Fruit fly (Drosophila melanogaster): ENCODE data around the gene Ssb-c31a.
A peak's percentile ranks its signal among the peaks of the same experiment; 100 is the strongest.

Gene Ssb-c31a

dm6 chr2L:8229628-8230027 lies 18.5 kb downstream of the Ssb-c31a start (continued):
- no peak for TF ChIP-seq Kr (GFP tag; optimal IDR thresholded peaks at IDR 0.05)
- peak; percentile 19; the same call in 1 of the 2 replicates for TF ChIP-seq Rx (GFP tag; IDR thresholded peaks at IDR 0.05)
- no peak for TF ChIP-seq H2.0 (GFP tag; IDR thresholded peaks at IDR 0.05)
- peak; percentile 65 for TF ChIP-seq E2f1 (GFP tag; IDR thresholded peaks at IDR 0.05)
- TF ChIP-seq chn (GFP tag; optimal IDR thresholded peaks at IDR 0.05), result peak; percentile 14
- peak; percentile 53 for TF ChIP-seq Rfx (GFP tag; IDR thresholded peaks at IDR 0.05)
- peak; percentile 47 for TF ChIP-seq dmrt11E (tag; optimal IDR thresholded peaks at IDR 0.05)
- TF ChIP-seq onecut (GFP tag; IDR thresholded peaks at IDR 0.05), result peak; percentile 24
- TF ChIP-seq Xrp1 (GFP tag; IDR thresholded peaks at IDR 0.05), result peak; percentile 71; the same call in 1 of the 2 replicates
- TF ChIP-seq CG13296 (GFP tag; optimal IDR thresholded peaks at IDR 0.05), result no peak
- TF ChIP-seq CG18476 (GFP tag; optimal IDR thresholded peaks at IDR 0.05), result no peak
- peak; percentile 40 for TF ChIP-seq corto (GFP tag; optimal IDR thresholded peaks at IDR 0.05)
- TF ChIP-seq row (GFP tag; IDR thresholded peaks at IDR 0.05), result peak; percentile 70
- TF ChIP-seq Sox102F (GFP tag; optimal IDR thresholded peaks at IDR 0.05), result peak; percentile 33
- TF ChIP-seq Dbx (GFP tag; IDR thresholded peaks at IDR 0.05), result 0 out of 3 replicates have a peak, but pooled peaks have one; percentile 20
- no peak for TF ChIP-seq Ets97D (GFP tag; optimal IDR thresholded peaks at IDR 0.05)
- TF ChIP-seq lbe (GFP tag; optimal IDR thresholded peaks at IDR 0.05), result peak; percentile 42
- peak; percentile 52; the same call in 1 of the 2 replicates for TF ChIP-seq CG6689 (GFP tag; IDR thresholded peaks at IDR 0.05)
- TF ChIP-seq twi (tag; optimal IDR thresholded peaks at IDR 0.05), result no peak
- TF ChIP-seq B-H1 (GFP tag; IDR thresholded peaks at IDR 0.05), result peak; percentile 26; the same call in 2 of the 3 replicates
- peak; percentile 43; the same call in 1 of the 2 replicates for TF ChIP-seq CG10959 (GFP tag; IDR thresholded peaks at IDR 0.05)
- TF ChIP-seq Pdp1 (GFP tag; optimal IDR thresholded peaks at IDR 0.05), result peak in 1 of 2 experiments; percentile 76
- no peak for TF ChIP-seq bigmax (GFP tag; optimal IDR thresholded peaks at IDR 0.05)
- TF ChIP-seq CG14014 (GFP tag; IDR thresholded peaks at IDR 0.05), result peak; percentile 45
- TF ChIP-seq gem (tag; optimal IDR thresholded peaks at IDR 0.05), result peak; percentile 56
- TF ChIP-seq CG10366 (GFP tag; IDR thresholded peaks at IDR 0.05), result peak; percentile 31; the same call in 1 of the 2 replicates
- 0 out of 2 replicates have a peak, but pooled peaks have one; percentile 14 for TF ChIP-seq CG11085 (GFP tag; IDR thresholded peaks at IDR 0.05)
- peak; percentile 19 for TF ChIP-seq Atf-2 (GFP tag; optimal IDR thresholded peaks at IDR 0.05)
- TF ChIP-seq CG11093 (GFP tag; IDR thresholded peaks at IDR 0.05), result no peak
- no peak for TF ChIP-seq HmgZ (tag; optimal IDR thresholded peaks at IDR 0.05)
- peak; percentile 54 for TF ChIP-seq CG2120 (GFP tag; optimal IDR thresholded peaks at IDR 0.05)
- TF ChIP-seq CG14441 (GFP tag; IDR thresholded peaks at IDR 0.05), result 0 out of 2 replicates have a peak, but pooled peaks have one; percentile 10
- peak; percentile 64 for TF ChIP-seq Ptx1 (GFP tag; IDR thresholded peaks at IDR 0.05)
- TF ChIP-seq CG9932 (GFP tag; IDR thresholded peaks at IDR 0.05), result peak; percentile 45; the same call in 1 of the 2 replicates
- TF ChIP-seq slbo (GFP tag; IDR thresholded peaks at IDR 0.05), result peak; percentile 68
- no peak for TF ChIP-seq ara (GFP tag; IDR thresholded peaks at IDR 0.05)
- no peak for TF ChIP-seq Oaz (GFP tag; IDR thresholded peaks at IDR 0.05)
- TF ChIP-seq ken (GFP tag; IDR thresholded peaks at IDR 0.05), result no peak
- TF ChIP-seq cwo (GFP tag; optimal IDR thresholded peaks at IDR 0.05), result no peak
- peak; percentile 14 for TF ChIP-seq pnt (GFP tag; optimal IDR thresholded peaks at IDR 0.05)
- TF ChIP-seq NC2α (GFP tag; optimal IDR thresholded peaks at IDR 0.05), result no peak
- TF ChIP-seq CG9215 (GFP tag; IDR thresholded peaks at IDR 0.05), result no peak
- TF ChIP-seq BtbVII (GFP tag; optimal IDR thresholded peaks at IDR 0.05), result no peak
- TF ChIP-seq Meics (GFP tag; optimal IDR thresholded peaks at IDR 0.05), result peak; percentile 6
- TF ChIP-seq tgo (GFP tag; IDR thresholded peaks at IDR 0.05), result peak; percentile 34; the same call in 2 of the 3 replicates
- 0 out of 3 replicates have a peak, but pooled peaks have one; percentile 54 for TF ChIP-seq CG3726 (GFP tag; IDR thresholded peaks at IDR 0.05)
- TF ChIP-seq MBD-R2 (GFP tag; IDR thresholded peaks at IDR 0.05), result peak; percentile 11; the same call in 1 of the 2 replicates
- TF ChIP-seq zfh1 (GFP tag; IDR thresholded peaks at IDR 0.05), result peak; percentile 57; the same call in 2 of the 3 replicates
- TF ChIP-seq chif (GFP tag; optimal IDR thresholded peaks at IDR 0.05), result peak in 1 of 2 experiments; percentile 24
- peak; percentile 23; the same call in 1 of the 2 replicates for TF ChIP-seq peb (GFP tag; IDR thresholded peaks at IDR 0.05)
- TF ChIP-seq dysf (GFP tag; IDR thresholded peaks at IDR 0.05), result peak; percentile 46; the same call in 1 of the 3 replicates

Measured in whole organism, embryonic.